Fruit fly (Drosophila melanogaster): ENCODE data around the gene CG7542.

The CG7542 gene

DNA sequence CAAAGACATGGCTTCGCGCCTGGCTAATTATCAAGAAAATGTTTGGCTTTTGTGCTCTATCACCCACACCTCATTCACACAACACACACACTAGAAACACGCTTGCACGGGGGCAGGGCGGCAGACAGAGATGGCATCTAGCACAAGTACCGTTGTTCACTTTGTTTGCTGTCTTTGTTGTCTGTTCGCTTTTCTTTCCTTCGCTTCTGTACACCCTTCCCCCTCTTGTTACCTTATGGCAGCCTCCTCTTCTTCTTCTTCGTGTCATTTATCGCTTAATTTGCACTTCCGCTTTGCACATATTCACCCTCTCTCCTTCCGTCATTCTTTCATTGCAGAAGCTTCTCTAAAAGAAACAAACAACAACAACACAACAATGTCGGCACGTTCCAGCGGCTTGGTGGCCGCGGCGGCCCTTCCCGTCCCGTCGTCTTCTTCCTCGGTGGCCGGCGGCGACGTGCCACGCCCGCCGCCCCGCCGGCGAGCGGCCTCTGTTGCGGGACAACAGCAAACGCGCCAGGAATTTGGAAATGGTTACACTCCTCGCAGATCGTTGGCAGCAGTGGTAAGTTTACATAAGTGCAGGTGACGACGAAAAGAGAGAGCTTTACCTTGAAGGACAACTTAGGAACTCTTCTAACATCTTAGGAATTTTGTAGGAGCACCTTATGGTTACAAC, 19.0 kb upstream of the CG7542 start (continued):
- no peak for TF ChIP-seq CG5245 (GFP tag; optimal IDR thresholded peaks at IDR 0.05)
- TF ChIP-seq NC2β (GFP tag; optimal IDR thresholded peaks at IDR 0.05): no peak
- no peak for TF ChIP-seq nom (GFP tag; optimal IDR thresholded peaks at IDR 0.05)
- TF ChIP-seq CG12769 (tag; optimal IDR thresholded peaks at IDR 0.05): no peak
- no peak for TF ChIP-seq CG13296 (GFP tag; optimal IDR thresholded peaks at IDR 0.05)
- TF ChIP-seq seq (GFP tag; IDR thresholded peaks at IDR 0.05): no peak
- no peak for TF ChIP-seq CG5953 (GFP tag; IDR thresholded peaks at IDR 0.05)
- TF ChIP-seq twi (tag; optimal IDR thresholded peaks at IDR 0.05): no peak
- peak; percentile 91 for TF ChIP-seq crol (GFP tag; IDR thresholded peaks at IDR 0.05)
- TF ChIP-seq Pdp1 (GFP tag; optimal IDR thresholded peaks at IDR 0.05): no peak
- TF ChIP-seq NC2α (GFP tag; optimal IDR thresholded peaks at IDR 0.05): peak; percentile 13
- no peak for TF ChIP-seq CG10366 (GFP tag; IDR thresholded peaks at IDR 0.05)
- TF ChIP-seq Fer1 (GFP tag; optimal IDR thresholded peaks at IDR 0.05): no peak
- 0 out of 2 replicates have a peak, but pooled peaks have one; percentile 9 for TF ChIP-seq CG9932 (GFP tag; IDR thresholded peaks at IDR 0.05)
- no peak for TF ChIP-seq CG42726 (GFP tag; IDR thresholded peaks at IDR 0.05; ENCODE audit: partially characterized antibody)
- TF ChIP-seq CG32532 (GFP tag; IDR thresholded peaks at IDR 0.05): no peak; the same call in 1 of the 2 replicates
- TF ChIP-seq CG3726 (GFP tag; IDR thresholded peaks at IDR 0.05): no peak
- TF ChIP-seq Dip3 (GFP tag; optimal IDR thresholded peaks at IDR 0.05): no peak
- no peak for TF ChIP-seq vnd (GFP tag; IDR thresholded peaks at IDR 0.05; ENCODE audit: partially characterized antibody)
- TF ChIP-seq MBD-R2 (GFP tag; IDR thresholded peaks at IDR 0.05): peak; percentile 23
- TF ChIP-seq CG6791 (GFP tag; IDR thresholded peaks at IDR 0.05; ENCODE audit: partially characterized antibody): 0 out of 3 replicates have a peak, but pooled peaks have one; percentile 21
- no peak for TF ChIP-seq ara (GFP tag; IDR thresholded peaks at IDR 0.05)
- peak; percentile 28 for TF ChIP-seq CG1832 (GFP tag; optimal IDR thresholded peaks at IDR 0.05)
- 0 out of 4 replicates have a peak, but pooled peaks have one; percentile 53 for TF ChIP-seq chinmo (GFP tag; IDR thresholded peaks at IDR 0.05; ENCODE audit: partially characterized antibody)
- no peak for TF ChIP-seq CG8290 (GFP tag; optimal IDR thresholded peaks at IDR 0.05)
- no peak for TF ChIP-seq CG8290 (tag; optimal IDR thresholded peaks at IDR 0.05)
- TF ChIP-seq grn (GFP tag; optimal IDR thresholded peaks at IDR 0.05): peak; percentile 18
- peak; percentile 56; the same call in 1 of the 2 replicates for TF ChIP-seq CG4360 (GFP tag; IDR thresholded peaks at IDR 0.05)
- no peak for TF ChIP-seq eve (GFP tag; optimal IDR thresholded peaks at IDR 0.05)
- TF ChIP-seq lola (GFP tag; optimal IDR thresholded peaks at IDR 0.05): no peak
- no peak for TF ChIP-seq ssp (GFP tag; IDR thresholded peaks at IDR 0.05)

DNA sequence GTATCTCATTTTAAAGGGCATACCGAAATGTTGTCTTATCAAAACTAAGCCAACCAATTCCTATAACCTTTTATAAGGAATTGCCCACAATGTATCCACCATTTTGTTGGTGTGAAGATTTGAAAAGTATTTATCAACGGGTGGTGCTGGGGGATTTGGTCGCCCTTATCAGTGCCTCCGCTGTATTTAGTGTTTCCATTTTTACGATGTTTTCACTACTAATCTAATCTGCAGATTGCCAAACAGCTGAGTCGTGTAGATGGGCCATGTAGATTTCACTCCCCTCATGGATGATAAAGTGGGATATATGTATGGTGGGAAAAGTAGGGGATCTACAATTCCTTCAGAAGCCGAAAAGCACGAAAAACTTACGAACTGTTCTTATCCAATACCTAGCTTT, 18.2 kb upstream of the CG7542 start:
- TF ChIP-seq grn (GFP tag; optimal IDR thresholded peaks at IDR 0.05) (peak; percentile 95), CG10274 (GFP tag; optimal IDR thresholded peaks at IDR 0.05) (peak; percentile 81), gfzf (GFP tag; optimal IDR thresholded peaks at IDR 0.05) (no peak), NFAT (GFP tag; IDR thresholded peaks at IDR 0.05) (no peak), CG14050 (GFP tag; IDR thresholded peaks at IDR 0.05) (no peak), exex (tag; optimal IDR thresholded peaks at IDR 0.05) (peak; percentile 96), CG6175 (GFP tag; IDR thresholded peaks at IDR 0.05) (no peak), NC2β (GFP tag; optimal IDR thresholded peaks at IDR 0.05) (no peak), CG32532 (GFP tag; IDR thresholded peaks at IDR 0.05) (no peak), gsb (GFP tag; IDR thresholded peaks at IDR 0.05) (no peak), CG15269 (tag; optimal IDR thresholded peaks at IDR 0.05) (no peak), CG6765 (GFP tag; optimal IDR thresholded peaks at IDR 0.05) (no peak), Adf1 (GFP tag; IDR thresholded peaks at IDR 0.05) (no peak), fu2 (GFP tag; optimal IDR thresholded peaks at IDR 0.05) (no peak), nerfin-1 (tag; optimal IDR thresholded peaks at IDR 0.05) (peak; percentile 4), CG10209 (GFP tag; optimal IDR thresholded peaks at IDR 0.05) (no peak), Sox100B (GFP tag; optimal IDR thresholded peaks at IDR 0.05) (no peak), CG9932 (GFP tag; IDR thresholded peaks at IDR 0.05) (no peak), Spps (tag; optimal IDR thresholded peaks at IDR 0.05) (no peak), zf30C (GFP tag; optimal IDR thresholded peaks at IDR 0.05) (no peak), CG5180 (GFP tag; optimal IDR thresholded peaks at IDR 0.05) (peak; percentile 0), en (GFP tag; optimal IDR thresholded peaks at IDR 0.05) (no peak), CG17568 (GFP tag; optimal IDR thresholded peaks at IDR 0.05) (peak; percentile 1)

Data from whole organism, embryonic.